Worm (Caenorhabditis elegans): Measurements from ENCODE around the gene C14C6.13.

The C14C6.13 gene

ce11 chrV:587818-588217 is 13.3 kb upstream of the C14C6.13 start, which contains the start of gene K06H6.1:
Gene K06H6.1 (plus strand): TSS chrV:588118.
- TF ChIP-seq tra-4 (tag; optimal IDR thresholded peaks at IDR 0.05) (no peak), pes-1 (GFP tag; IDR thresholded peaks at IDR 0.05) (no peak), ama-1 (optimal IDR thresholded peaks at IDR 0.05) (no peak), hnd-1 (tag; optimal IDR thresholded peaks at IDR 0.05) (no peak), scrt-1 (GFP tag; IDR thresholded peaks at IDR 0.05) (no peak), ceh-13 (GFP tag; optimal IDR thresholded peaks at IDR 0.05) (no peak), flt-1 (GFP tag; IDR thresholded peaks at IDR 0.05) (no peak), hmbx-1 (tag; optimal IDR thresholded peaks at IDR 0.05) (no peak), ceh-36 (tag; optimal IDR thresholded peaks at IDR 0.05) (no peak), F13C5.2 (tag; optimal IDR thresholded peaks at IDR 0.05) (no peak), hmg-4 (GFP tag; optimal IDR thresholded peaks at IDR 0.05) (no peak), tbx-11 (GFP tag; IDR thresholded peaks at IDR 0.05) (no peak), ets-7 (tag; optimal IDR thresholded peaks at IDR 0.05) (no peak), sea-1 (GFP tag; conservative IDR thresholded peaks at IDR 0.05) (no peak), aly-1 (tag; optimal IDR thresholded peaks at IDR 0.05) (no peak)

- TF ChIP-seq B0310.2 (tag; optimal IDR thresholded peaks at IDR 0.05) (no peak), flt-1 (GFP tag; IDR thresholded peaks at IDR 0.05) (no peak), tbx-37 (GFP tag; conservative IDR thresholded peaks at IDR 0.05) (no peak), hnd-1 (tag; optimal IDR thresholded peaks at IDR 0.05) (no peak), ama-1 (optimal IDR thresholded peaks at IDR 0.05) (no peak), ets-7 (tag; optimal IDR thresholded peaks at IDR 0.05) (no peak), tbx-11 (GFP tag; IDR thresholded peaks at IDR 0.05) (no peak), ceh-36 (tag; optimal IDR thresholded peaks at IDR 0.05) (no peak), aly-1 (tag; optimal IDR thresholded peaks at IDR 0.05) (no peak), pes-1 (GFP tag; IDR thresholded peaks at IDR 0.05) (no peak), tra-4 (tag; optimal IDR thresholded peaks at IDR 0.05) (no peak), hmbx-1 (tag; optimal IDR thresholded peaks at IDR 0.05) (no peak), ceh-13 (GFP tag; optimal IDR thresholded peaks at IDR 0.05) (no peak), hmg-4 (GFP tag; optimal IDR thresholded peaks at IDR 0.05) (no peak), scrt-1 (GFP tag; IDR thresholded peaks at IDR 0.05) (no peak), F13C5.2 (tag; optimal IDR thresholded peaks at IDR 0.05) (no peak), sea-1 (GFP tag; conservative IDR thresholded peaks at IDR 0.05) (no peak)
Observed at ce11 chrV:585472-585871, 10.9 kb upstream of the C14C6.13 start, which contains the start of gene K06H6.2. Gene K06H6.2 (plus strand): TSS chrV:585772.

- TF ChIP-seq ceh-36 (tag; optimal IDR thresholded peaks at IDR 0.05) (no peak), scrt-1 (GFP tag; IDR thresholded peaks at IDR 0.05) (no peak), ceh-13 (GFP tag; optimal IDR thresholded peaks at IDR 0.05) (no peak), hmg-4 (GFP tag; optimal IDR thresholded peaks at IDR 0.05) (no peak), sea-1 (GFP tag; conservative IDR thresholded peaks at IDR 0.05) (no peak), tbx-11 (GFP tag; IDR thresholded peaks at IDR 0.05) (no peak), hnd-1 (tag; optimal IDR thresholded peaks at IDR 0.05) (no peak), B0310.2 (tag; optimal IDR thresholded peaks at IDR 0.05) (no peak), ets-7 (tag; optimal IDR thresholded peaks at IDR 0.05) (no peak), tra-4 (tag; optimal IDR thresholded peaks at IDR 0.05) (no peak), aly-1 (tag; optimal IDR thresholded peaks at IDR 0.05) (no peak), F13C5.2 (tag; optimal IDR thresholded peaks at IDR 0.05) (no peak), hmbx-1 (tag; optimal IDR thresholded peaks at IDR 0.05) (no peak), flt-1 (GFP tag; IDR thresholded peaks at IDR 0.05) (no peak), ama-1 (optimal IDR thresholded peaks at IDR 0.05) (no peak), pes-1 (GFP tag; IDR thresholded peaks at IDR 0.05) (no peak), tbx-37 (GFP tag; conservative IDR thresholded peaks at IDR 0.05) (no peak)
Observed at ce11 chrV:581616-582015, 7.1 kb upstream of the C14C6.13 start, which contains the start of gene nstp-7. Gene nstp-7 (plus strand): TSS chrV:581916.

- no peak for TF ChIP-seq hmg-4 (GFP tag; optimal IDR thresholded peaks at IDR 0.05)
- TF ChIP-seq hnd-1 (tag; optimal IDR thresholded peaks at IDR 0.05), result no peak
- no peak for TF ChIP-seq B0310.2 (tag; optimal IDR thresholded peaks at IDR 0.05)
Observed at ce11 chrV:578977-579376, 4.4 kb upstream of the C14C6.13 start, which contains the start of gene K06H6.4. Gene K06H6.4 (plus strand): TSS chrV:579277.

ce11 chrV:576918-577317 is 2.4 kb upstream of the C14C6.13 start:
- TF ChIP-seq ceh-36 (tag; optimal IDR thresholded peaks at IDR 0.05), result no peak
- TF ChIP-seq flt-1 (GFP tag; IDR thresholded peaks at IDR 0.05), result no peak
- TF ChIP-seq pes-1 (GFP tag; IDR thresholded peaks at IDR 0.05), result no peak
- TF ChIP-seq tbx-37 (GFP tag; conservative IDR thresholded peaks at IDR 0.05), result no peak
- TF ChIP-seq ceh-13 (GFP tag; optimal IDR thresholded peaks at IDR 0.05), result no peak
- no peak for TF ChIP-seq scrt-1 (GFP tag; IDR thresholded peaks at IDR 0.05)

- TF ChIP-seq ceh-36 (tag; optimal IDR thresholded peaks at IDR 0.05), result no peak
- TF ChIP-seq hmbx-1 (tag; optimal IDR thresholded peaks at IDR 0.05), result no peak
- TF ChIP-seq hnd-1 (tag; optimal IDR thresholded peaks at IDR 0.05), result no peak
- TF ChIP-seq pes-1 (GFP tag; IDR thresholded peaks at IDR 0.05), result no peak
- no peak for TF ChIP-seq hmg-4 (GFP tag; optimal IDR thresholded peaks at IDR 0.05)
- no peak for TF ChIP-seq ceh-13 (GFP tag; optimal IDR thresholded peaks at IDR 0.05)
- no peak for TF ChIP-seq F13C5.2 (tag; optimal IDR thresholded peaks at IDR 0.05)
- TF ChIP-seq tbx-11 (GFP tag; IDR thresholded peaks at IDR 0.05), result no peak
- TF ChIP-seq aly-1 (tag; optimal IDR thresholded peaks at IDR 0.05), result no peak
- no peak for TF ChIP-seq tbx-37 (GFP tag; conservative IDR thresholded peaks at IDR 0.05)
- no peak for TF ChIP-seq sea-1 (GFP tag; conservative IDR thresholded peaks at IDR 0.05)
- no peak for TF ChIP-seq tra-4 (tag; optimal IDR thresholded peaks at IDR 0.05)
- no peak for TF ChIP-seq flt-1 (GFP tag; IDR thresholded peaks at IDR 0.05)
- TF ChIP-seq ets-7 (tag; optimal IDR thresholded peaks at IDR 0.05), result no peak
Observed at ce11 chrV:576070-576469, 1.5 kb upstream of the C14C6.13 start, which contains the start of gene K06H6.5. Gene K06H6.5 (plus strand): TSS chrV:576370.

- TF ChIP-seq F13C5.2 (tag; optimal IDR thresholded peaks at IDR 0.05) (no peak), flt-1 (GFP tag; IDR thresholded peaks at IDR 0.05) (no peak), hnd-1 (tag; optimal IDR thresholded peaks at IDR 0.05) (no peak)
Observed at ce11 chrV:568105-568504, 6.4 kb downstream of the C14C6.13 start, which contains the start of gene sri-72. Gene sri-72 (minus strand): TSS chrV:568205.

ce11 chrV:565984-566383 is 8.6 kb downstream of the C14C6.13 start, which contains the start of gene sri-73:
Gene sri-73 (minus strand): TSS chrV:566084.
- TF ChIP-seq F13C5.2 (tag; optimal IDR thresholded peaks at IDR 0.05) (no peak), ceh-13 (GFP tag; optimal IDR thresholded peaks at IDR 0.05) (no peak), ceh-36 (tag; optimal IDR thresholded peaks at IDR 0.05) (no peak), tbx-37 (GFP tag; conservative IDR thresholded peaks at IDR 0.05) (no peak), hnd-1 (tag; optimal IDR thresholded peaks at IDR 0.05) (no peak), ama-1 (optimal IDR thresholded peaks at IDR 0.05) (no peak), scrt-1 (GFP tag; IDR thresholded peaks at IDR 0.05) (no peak), B0310.2 (tag; optimal IDR thresholded peaks at IDR 0.05) (no peak), ets-7 (tag; optimal IDR thresholded peaks at IDR 0.05) (no peak), aly-1 (tag; optimal IDR thresholded peaks at IDR 0.05) (no peak), tra-4 (tag; optimal IDR thresholded peaks at IDR 0.05) (no peak), hmbx-1 (tag; optimal IDR thresholded peaks at IDR 0.05) (no peak), sea-1 (GFP tag; conservative IDR thresholded peaks at IDR 0.05) (no peak), hmg-4 (GFP tag; optimal IDR thresholded peaks at IDR 0.05) (no peak), tbx-11 (GFP tag; IDR thresholded peaks at IDR 0.05) (no peak), pes-1 (GFP tag; IDR thresholded peaks at IDR 0.05) (no peak), flt-1 (GFP tag; IDR thresholded peaks at IDR 0.05) (no peak)

Measured in whole organism, early embryonic.